Worm (Caenorhabditis elegans): Measurements from ENCODE around the gene bcmo-1.

- TF ChIP-seq ceh-82 (tag; optimal IDR thresholded peaks at IDR 0.05) (no peak), nhr-77 (tag; optimal IDR thresholded peaks at IDR 0.05) (no peak), ztf-11 (tag; optimal IDR thresholded peaks at IDR 0.05) (no peak), lin-15B (tag; optimal IDR thresholded peaks at IDR 0.05) (no peak)
These were observed 35.6 kb downstream of the bcmo-1 start for ce11 chrII:12866079-12866478.

Measured in whole organism, L3 larva.